Fruit fly (Drosophila melanogaster): ENCODE results near the gene CG32573.
A peak's percentile ranks its signal among the peaks of the same experiment; 100 is the strongest.

DNA sequence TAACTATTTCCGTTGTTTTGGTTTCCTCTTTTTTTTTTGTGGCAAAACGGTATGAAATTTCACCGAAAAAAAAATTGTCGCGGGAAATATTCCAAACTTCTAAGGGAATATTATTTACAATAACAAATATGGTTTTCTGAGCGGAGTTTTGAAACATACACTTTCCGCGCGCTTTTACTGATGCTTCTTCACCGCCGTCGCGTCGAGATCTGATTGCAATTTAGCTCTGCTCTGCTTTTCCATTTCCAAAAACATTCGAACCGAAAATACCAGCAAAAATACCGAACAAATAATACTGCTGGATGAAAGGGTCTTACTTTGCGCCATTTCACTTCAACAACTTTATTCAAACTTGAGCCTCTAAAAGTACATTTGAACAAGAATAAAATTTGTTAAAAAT is 43.8 kb downstream of the CG32573 start, which contains the start of gene Septin4:
- TF ChIP-seq CG15710 (tag; optimal IDR thresholded peaks at IDR 0.05) (no peak), Ets98B (GFP tag; IDR thresholded peaks at IDR 0.05) (no peak), EcR (GFP tag; optimal IDR thresholded peaks at IDR 0.05) (no peak), CG13204 (GFP tag; optimal IDR thresholded peaks at IDR 0.05) (no peak), fd96Ca (GFP tag; IDR thresholded peaks at IDR 0.05) (no peak), CG8301 (tag; optimal IDR thresholded peaks at IDR 0.05) (no peak), gl (tag; optimal IDR thresholded peaks at IDR 0.05) (no peak), CG12605 (GFP tag; IDR thresholded peaks at IDR 0.05) (no peak), CG4496 (GFP tag; IDR thresholded peaks at IDR 0.05) (0 out of 3 replicates have a peak, but pooled peaks have one; percentile 28), Snoo (tag; optimal IDR thresholded peaks at IDR 0.05) (no peak), CG9948 (tag; optimal IDR thresholded peaks at IDR 0.05) (no peak)
